Worm (Caenorhabditis elegans) whole organism, early embryonic: ENCODE data around the gene irg-1.

Experiments
- B0310.2 ChIP-seq: sonication (generic microtip); optimal IDR thresholded peaks from 2 replicates; lab custom pipeline; 2016; ENCODE audit warnings: mild to moderate bottlenecking, missing genetic modification characterization, missing compliant biosample characterization
- ama-1 ChIP-seq: fragments of 150-350 bp; optimal IDR thresholded peaks from 2 replicates; lab custom pipeline; 2014
- ets-7 ChIP-seq: sonication (generic microtip); optimal IDR thresholded peaks from 2 replicates; lab custom pipeline; 2016; ENCODE audit warnings: missing genotype, missing genetic modification characterization, missing compliant biosample characterization
- flt-1 ChIP-seq: fragments of 200-800 bp; sonication (Bioruptor generic); IDR thresholded peaks from 2 replicates; pipeline ENCODE4 v1.3.6; 2022; ENCODE audit warnings: missing genetic modification characterization, missing compliant biosample characterization
- hmbx-1 ChIP-seq: sonication (generic microtip); optimal IDR thresholded peaks from 2 replicates; lab custom pipeline; 2016; ENCODE audit warnings: mild to moderate bottlenecking, missing genetic modification characterization, missing compliant biosample characterization
- hnd-1 ChIP-seq: sonication (generic microtip); optimal IDR thresholded peaks from 2 replicates; lab custom pipeline; 2016; ENCODE audit warnings: missing genetic modification characterization, missing compliant biosample characterization
- pes-1 ChIP-seq: fragments of 200-800 bp; sonication (Bioruptor generic); IDR thresholded peaks from 2 replicates; pipeline ENCODE4 v1.3.6; 2022; ENCODE audit warnings: missing genetic modification reagents, missing genetic modification characterization, missing compliant biosample characterization
- sea-1 ChIP-seq: fragments of 200-800 bp; sonication (Bioruptor generic); conservative IDR thresholded peaks from 2 replicates; pipeline ENCODE4 v1.3.6; 2022; ENCODE audit warnings: missing genetic modification characterization, missing compliant biosample characterization
- tbx-11 ChIP-seq: fragments of 200-800 bp; sonication (Bioruptor generic); IDR thresholded peaks from 2 replicates; pipeline ENCODE4 v1.3.6; 2022; ENCODE audit warnings: missing genetic modification characterization, missing compliant biosample characterization
- tbx-37 ChIP-seq: fragments of 200-800 bp; sonication (Bioruptor generic); conservative IDR thresholded peaks from 2 replicates; pipeline ENCODE4 v1.3.6; 2022; ENCODE audit warnings: missing genetic modification reagents, missing genetic modification characterization, missing compliant biosample characterization

DNA sequence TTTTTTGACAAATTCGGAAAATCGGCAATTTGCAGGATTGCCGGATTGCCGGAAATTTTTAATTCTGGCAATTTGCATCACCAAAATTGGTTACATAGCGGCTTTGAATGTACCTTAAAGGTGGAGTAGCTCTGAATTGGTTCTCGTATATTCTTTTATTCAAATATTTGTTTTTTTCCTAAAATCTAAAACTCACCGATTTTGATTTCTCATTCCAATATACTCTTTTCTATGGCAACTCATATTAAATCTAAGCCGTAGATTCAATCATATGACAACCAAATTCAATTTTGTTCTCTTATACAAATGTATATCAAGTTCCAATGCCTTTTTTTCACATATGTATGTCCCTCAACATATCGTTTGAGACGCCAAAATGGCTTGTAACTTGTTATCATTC, 26.2 kb downstream of the irg-1 start, which contains the start of gene sri-21:
- TF ChIP-seq ama-1 (no peak), B0310.2 (tag; lab: Kevin White, UChicago) (no peak), pes-1 (GFP tag; lab: Robert Waterston, UW) (no peak), hmbx-1 (tag; lab: Kevin White, UChicago) (no peak), hnd-1 (tag; lab: Kevin White, UChicago) (no peak), sea-1 (GFP tag; lab: Robert Waterston, UW) (no peak), flt-1 (GFP tag; lab: Robert Waterston, UW) (no peak), tbx-37 (GFP tag; lab: Robert Waterston, UW) (no peak), tbx-11 (GFP tag; lab: Robert Waterston, UW) (no peak), ets-7 (no peak)
